Fruit fly (Drosophila melanogaster) whole organism, embryonic: ENCODE data around the gene CG6733.

Experiments used
- Antp ChIP-seq: fragments of 200-800 bp; sonication (Bioruptor generic); optimal IDR thresholded peaks from 3 replicates; lab custom pipeline; 2016; ENCODE audit warnings: missing biosample characterization, missing genetic modification characterization
- Atf-2 ChIP-seq: fragments of 200-800 bp; sonication (Bioruptor generic); optimal IDR thresholded peaks from 2 replicates; lab custom pipeline; 2016; ENCODE audit warnings: missing biosample characterization, missing genetic modification characterization
- Bgb ChIP-seq: fragments of 200-800 bp; sonication (Bioruptor generic); IDR thresholded peaks from 2 replicates; pipeline ENCODE4 v1.3.6; 2022; ENCODE audit warnings: missing biosample characterization, missing genetic modification characterization; ENCODE audit not compliant: partially characterized antibody
- CG10267 ChIP-seq: fragments of 200-800 bp; sonication (Bioruptor generic); optimal IDR thresholded peaks from 2 replicates; lab custom pipeline; 2018; ENCODE audit warnings: missing biosample characterization, mild to moderate bottlenecking, missing genetic modification characterization, moderate library complexity
- CG12219 ChIP-seq: fragments of 200-800 bp; sonication (Bioruptor generic); optimal IDR thresholded peaks from 3 replicates; lab custom pipeline; 2018; ENCODE audit warnings: missing biosample characterization, mild to moderate bottlenecking, missing genetic modification characterization
- CG12769 ChIP-seq: fragments of 200-800 bp; sonication (Bioruptor generic); optimal IDR thresholded peaks from 2 replicates; lab custom pipeline; 2019; ENCODE audit warnings: missing biosample characterization, mild to moderate bottlenecking, missing genetic modification characterization, moderate library complexity
- CG13287 ChIP-seq: fragments of 200-800 bp; sonication (Bioruptor generic); IDR thresholded peaks from 2 replicates; pipeline ENCODE4 v1.3.6; 2022; ENCODE audit warnings: missing biosample characterization, missing genetic modification characterization; ENCODE audit not compliant: partially characterized antibody
- CG14050 ChIP-seq: fragments of 200-800 bp; sonication (Bioruptor generic); IDR thresholded peaks from 3 replicates; pipeline ENCODE4 v1.3.6; 2022; ENCODE audit warnings: missing biosample characterization, missing genetic modification characterization
- CG14667 ChIP-seq: fragments of 200-800 bp; sonication (Bioruptor generic); IDR thresholded peaks from 2 replicates; pipeline ENCODE4 v1.3.6; 2022; ENCODE audit warnings: missing biosample characterization, missing genetic modification characterization
- CG15601 ChIP-seq: fragments of 200-800 bp; sonication (Bioruptor generic); optimal IDR thresholded peaks from 3 replicates; lab custom pipeline; 2019; ENCODE audit warnings: missing biosample characterization, mild to moderate bottlenecking, missing genetic modification characterization, moderate library complexity
- CG15696 ChIP-seq: fragments of 200-800 bp; sonication (Bioruptor generic); optimal IDR thresholded peaks from 2 replicates; lab custom pipeline; 2019; ENCODE audit warnings: missing biosample characterization, mild to moderate bottlenecking, missing genetic modification characterization, moderate library complexity
- CG1603 ChIP-seq: fragments of 200-800 bp; sonication (Bioruptor generic); optimal IDR thresholded peaks from 2 replicates; lab custom pipeline; 2019; ENCODE audit warnings: missing biosample characterization, mild to moderate bottlenecking, missing genetic modification characterization, moderate library complexity
- CG16815 ChIP-seq: fragments of 200-800 bp; sonication (Bioruptor generic); optimal IDR thresholded peaks from 3 replicates; lab custom pipeline; 2017; ENCODE audit warnings: missing biosample characterization, mild to moderate bottlenecking, missing genetic modification characterization
- CG17568 ChIP-seq: fragments of 200-800 bp; sonication (Bioruptor generic); optimal IDR thresholded peaks from 2 replicates; lab custom pipeline; 2018; ENCODE audit warnings: missing biosample characterization, mild to moderate bottlenecking, missing genetic modification characterization, moderate library complexity
- CG17802 ChIP-seq: fragments of 200-800 bp; sonication (Bioruptor generic); optimal IDR thresholded peaks from 2 replicates; lab custom pipeline; 2018; ENCODE audit warnings: missing biosample characterization, mild to moderate bottlenecking, missing genetic modification characterization, moderate library complexity
- CG2202 ChIP-seq: fragments of 200-800 bp; sonication (Bioruptor generic); optimal IDR thresholded peaks from 2 replicates; lab custom pipeline; 2018; ENCODE audit warnings: missing biosample characterization, mild to moderate bottlenecking, missing genetic modification characterization
- CG34224 ChIP-seq: fragments of 200-800 bp; sonication (Bioruptor generic); IDR thresholded peaks from 3 replicates; pipeline ENCODE4 v1.3.6; 2022; ENCODE audit warnings: missing biosample characterization, missing genetic modification characterization; ENCODE audit not compliant: partially characterized antibody
- CG4404 ChIP-seq: fragments of 200-800 bp; sonication (Bioruptor generic); IDR thresholded peaks from 2 replicates; pipeline ENCODE4 v1.3.6; 2022; ENCODE audit warnings: missing biosample characterization, missing genetic modification characterization
- CG7839 ChIP-seq: fragments of 200-800 bp; sonication (Bioruptor generic); optimal IDR thresholded peaks from 3 replicates; lab custom pipeline; 2018; ENCODE audit warnings: missing biosample characterization, mild to moderate bottlenecking, missing genetic modification characterization, moderate library complexity
- CG8089 ChIP-seq: fragments of 200-800 bp; sonication (Bioruptor generic); optimal IDR thresholded peaks from 3 replicates; lab custom pipeline; 2016; ENCODE audit warnings: missing biosample characterization, missing genetic modification characterization
- CG8388 ChIP-seq: fragments of 200-800 bp; sonication (Bioruptor generic); optimal IDR thresholded peaks from 2 replicates; lab custom pipeline; 2019; ENCODE audit warnings: missing biosample characterization, mild to moderate bottlenecking, missing genetic modification characterization, moderate library complexity
- Deaf1 ChIP-seq: fragments of 200-800 bp; optimal IDR thresholded peaks from 3 replicates; lab custom pipeline; 2019; ENCODE audit warnings: missing biosample characterization, mild to moderate bottlenecking, missing genetic modification characterization, moderate library complexity
- Gsc ChIP-seq: fragments of 200-800 bp; sonication (Bioruptor generic); IDR thresholded peaks from 2 replicates; pipeline ENCODE4 v1.3.6; 2022; ENCODE audit warnings: missing biosample characterization, missing genetic modification characterization
- HLHmδ ChIP-seq: fragments of 200-800 bp; sonication (Bioruptor generic); optimal IDR thresholded peaks from 2 replicates; lab custom pipeline; 2018; ENCODE audit warnings: missing biosample characterization, mild to moderate bottlenecking, missing genetic modification characterization, moderate library complexity
- Lpt ChIP-seq: fragments of >200 bp; optimal IDR thresholded peaks from 2 replicates; lab custom pipeline; 2018; ENCODE audit warnings: missing biosample characterization, missing genetic modification characterization
- Mad ChIP-seq: fragments of 200-800 bp; sonication (Bioruptor generic); optimal IDR thresholded peaks from 2 replicates; lab custom pipeline; 2016; ENCODE audit warnings: missing biosample characterization, missing genetic modification characterization
- Meics ChIP-seq: fragments of 200-800 bp; sonication (Bioruptor generic); optimal IDR thresholded peaks from 2 replicates; lab custom pipeline; 2017; ENCODE audit warnings: missing biosample characterization, mild to moderate bottlenecking, missing genetic modification characterization
- Mes4 ChIP-seq: fragments of 200-800 bp; sonication (Bioruptor generic); optimal IDR thresholded peaks from 2 replicates; lab custom pipeline; 2016; ENCODE audit warnings: missing biosample characterization, missing genetic modification characterization
- Oli ChIP-seq: fragments of 200-800 bp; sonication (Bioruptor generic); optimal IDR thresholded peaks from 2 replicates; lab custom pipeline; 2018; ENCODE audit warnings: missing biosample characterization, mild to moderate bottlenecking, missing genetic modification characterization, moderate library complexity
- Opbp ChIP-seq: fragments of 200-800 bp; sonication (Bioruptor generic); IDR thresholded peaks from 3 replicates; pipeline ENCODE4 v1.3.6; 2022; ENCODE audit warnings: missing biosample characterization, missing genetic modification characterization; ENCODE audit not compliant: partially characterized antibody
- Ptx1 ChIP-seq: fragments of 200-800 bp; sonication (Bioruptor generic); IDR thresholded peaks from 2 replicates; pipeline ENCODE4 v1.3.6; 2022; ENCODE audit warnings: missing biosample characterization, missing genetic modification characterization
- Side ChIP-seq: fragments of 200-800 bp; sonication (Bioruptor generic); optimal IDR thresholded peaks from 2 replicates; lab custom pipeline; 2016; ENCODE audit warnings: missing biosample characterization, missing genetic modification characterization
- TFAM ChIP-seq: fragments of 200-800 bp; sonication (Bioruptor generic); optimal IDR thresholded peaks from 2 replicates; lab custom pipeline; 2017; ENCODE audit warnings: missing biosample characterization, missing genetic modification characterization, inconsistent platforms
- chinmo ChIP-seq: fragments of 200-800 bp; sonication (Bioruptor generic); IDR thresholded peaks from 4 replicates; pipeline ENCODE4 v1.3.6; 2022; ENCODE audit warnings: missing biosample characterization, missing genetic modification characterization; ENCODE audit not compliant: partially characterized antibody
- crp ChIP-seq, 2 experiments: fragments of 200-800 bp; sonication (Bioruptor generic); optimal IDR thresholded peaks; 2 replicates in 1 of 2; 3 replicates in 1 of 2; lab custom pipeline; 2017; ENCODE audit warnings: missing biosample characterization in 2 of 2, missing genetic modification characterization in 2 of 2, mild to moderate bottlenecking in 1 of 2, moderate library complexity in 1 of 2
- dati ChIP-seq: fragments of 200-800 bp; sonication (Bioruptor generic); IDR thresholded peaks from 2 replicates; pipeline ENCODE4 v1.3.6; 2022; ENCODE audit warnings: missing biosample characterization, missing genetic modification characterization
- gro ChIP-seq: fragments of 200-800 bp; sonication (Bioruptor generic); optimal IDR thresholded peaks from 2 replicates; lab custom pipeline; 2016; ENCODE audit warnings: missing biosample characterization, missing genetic modification characterization
- hb ChIP-seq: fragments of 200-800 bp; sonication (Bioruptor generic); IDR thresholded peaks from 3 replicates; pipeline ENCODE4 v1.3.6; 2022; ENCODE audit warnings: missing biosample characterization, missing genetic modification characterization; ENCODE audit not compliant: partially characterized antibody
- hth ChIP-seq: fragments of >200 bp; optimal IDR thresholded peaks from 2 replicates; lab custom pipeline; 2017; ENCODE audit warnings: inconsistent platforms
- ind ChIP-seq: fragments of 200-800 bp; sonication (Bioruptor generic); optimal IDR thresholded peaks from 3 replicates; lab custom pipeline; 2016; ENCODE audit warnings: missing biosample characterization, missing genetic modification characterization
- insv ChIP-seq, 2 experiments: fragments of 200-800 bp; sonication (Bioruptor generic); optimal IDR thresholded peaks; 3 replicates each; lab custom pipeline; 2016 to 2018; ENCODE audit warnings: missing biosample characterization in 2 of 2, missing genetic modification characterization in 2 of 2
- inv ChIP-seq: fragments of 200-800 bp; sonication (Bioruptor generic); IDR thresholded peaks from 2 replicates; pipeline ENCODE4 v1.3.6; 2022; ENCODE audit warnings: missing biosample characterization, missing genetic modification characterization; ENCODE audit not compliant: partially characterized antibody
- nerfin-2 ChIP-seq: fragments of 200-800 bp; sonication (Bioruptor generic); IDR thresholded peaks from 2 replicates; pipeline ENCODE4 v1.3.6; 2022; ENCODE audit warnings: missing biosample characterization, missing genetic modification characterization; ENCODE audit not compliant: partially characterized antibody
- pho ChIP-seq: fragments of 200-800 bp; sonication (Bioruptor generic); optimal IDR thresholded peaks from 2 replicates; lab custom pipeline; 2016; ENCODE audit warnings: missing biosample characterization, missing genetic modification characterization
- pum ChIP-seq: fragments of 200-800 bp; sonication (Bioruptor generic); optimal IDR thresholded peaks from 2 replicates; lab custom pipeline; 2016; ENCODE audit warnings: missing biosample characterization, missing genetic modification characterization
- sc ChIP-seq, 3 experiments: fragments of >200 bp in 2 of 3; fragments of 200-800 bp in 1 of 3; sonication (Bioruptor generic) in 1 of 3; optimal IDR thresholded peaks; 2 replicates in 2 of 3; 3 replicates in 1 of 3; lab custom pipeline; 2017; ENCODE audit warnings: mild to moderate bottlenecking in 1 of 3, missing biosample characterization in 1 of 3, missing genetic modification characterization in 1 of 3, missing genetic modification reagents in 1 of 3
- unpg ChIP-seq: fragments of 200-800 bp; sonication (Bioruptor generic); optimal IDR thresholded peaks from 3 replicates; lab custom pipeline; 2018; ENCODE audit warnings: missing biosample characterization, mild to moderate bottlenecking, missing genetic modification characterization, moderate library complexity
- vvl ChIP-seq: fragments of 200-800 bp; sonication (Bioruptor generic); IDR thresholded peaks from 2 replicates; pipeline ENCODE4 v1.3.6; 2022; ENCODE audit warnings: missing biosample characterization, missing genetic modification characterization
- wdn ChIP-seq: fragments of 200-800 bp; sonication (Bioruptor generic); IDR thresholded peaks from 2 replicates; pipeline ENCODE4 v1.3.6; 2022; ENCODE audit warnings: missing biosample characterization, missing genetic modification characterization

Gene CG6733

dm6 chr3R:23053936-23054335 lies 43.6 kb upstream of the CG6733 start, which contains the start of gene p53 (continued):
- TF ChIP-seq Bgb (GFP tag; lab: Robert Waterston, UW) (peak; percentile 76), gro (GFP tag; lab: Kevin White, UChicago) (peak; percentile 81), vvl (GFP tag; lab: Robert Waterston, UW) (peak; percentile 79), TFAM (no peak), HLHmδ (GFP tag; lab: Kevin White, UChicago) (peak; percentile 91), CG8388 (GFP tag; lab: Kevin White, UChicago) (peak; percentile 55), CG15601 (peak; percentile 67), CG12769 (tag; lab: Kevin White, UChicago) (no peak), CG34224 (GFP tag; lab: Robert Waterston, UW) (peak; percentile 54), CG15696 (tag; lab: Kevin White, UChicago) (peak; percentile 6), Mad (GFP tag; lab: Kevin White, UChicago) (peak; percentile 77), crp (GFP tag; optimal IDR thresholded peaks at IDR 0.05; lab: Kevin White, UChicago) (peak in 1 of 2 experiments; percentile 26), CG1603 (tag; lab: Kevin White, UChicago) (no peak), sc (optimal IDR thresholded peaks at IDR 0.05; lab: Kevin White, UChicago) (no peak), sc (GFP tag; optimal IDR thresholded peaks at IDR 0.05; lab: Kevin White, UChicago) (peak; percentile 64), pho (GFP tag; lab: Kevin White, UChicago) (peak; percentile 59), unpg (GFP tag; lab: Kevin White, UChicago) (peak; percentile 67), Oli (tag; lab: Kevin White, UChicago) (peak; percentile 46), Gsc (GFP tag; lab: Robert Waterston, UW) (no peak), chinmo (0 out of 4 replicates have a peak, but pooled peaks have one; percentile 48), CG2202 (tag; lab: Kevin White, UChicago) (peak; percentile 60), Ptx1 (GFP tag; lab: Robert Waterston, UW) (peak; percentile 68), CG14050 (GFP tag; lab: Robert Waterston, UW) (peak; percentile 73), Side (GFP tag; lab: Kevin White, UChicago) (peak; percentile 71), CG7839 (tag; lab: Kevin White, UChicago) (peak; percentile 67), CG13287 (peak; percentile 79), Atf-2 (GFP tag; lab: Kevin White, UChicago) (peak; percentile 64), Antp (peak; percentile 13), CG4404 (GFP tag; lab: Robert Waterston, UW) (no peak), Mes4 (GFP tag; lab: Kevin White, UChicago) (peak; percentile 82), CG14667 (GFP tag; lab: Robert Waterston, UW) (0 out of 2 replicates have a peak, but pooled peaks have one; percentile 8), ind (GFP tag; lab: Kevin White, UChicago) (peak; percentile 33), CG10267 (tag; lab: Kevin White, UChicago) (peak; percentile 64), hb (GFP tag; lab: Robert Waterston, UW) (peak; percentile 75; the same call in 2 of the 3 replicates), Opbp (GFP tag; lab: Robert Waterston, UW) (peak; percentile 86), Lpt (GFP tag; lab: Kevin White, UChicago) (no peak), wdn (GFP tag; lab: Robert Waterston, UW) (peak; percentile 49; the same call in 1 of the 2 replicates), CG8089 (GFP tag; lab: Kevin White, UChicago) (peak; percentile 70), inv (GFP tag; lab: Robert Waterston, UW) (peak; percentile 67), CG12219 (peak; percentile 74), dati (GFP tag; lab: Robert Waterston, UW) (peak; percentile 48; the same call in 1 of the 2 replicates), pum (GFP tag; lab: Kevin White, UChicago) (peak; percentile 40), CG17802 (peak; percentile 80), Meics (peak; percentile 91), Deaf1 (peak; percentile 28), CG17568 (GFP tag; lab: Kevin White, UChicago) (no peak), nerfin-2 (GFP tag; lab: Robert Waterston, UW) (peak; percentile 40; the same call in 1 of the 2 replicates), CG16815 (GFP tag; lab: Kevin White, UChicago) (peak; percentile 19), insv (GFP tag; optimal IDR thresholded peaks at IDR 0.05; lab: Kevin White, UChicago) (peak in 1 of 2 experiments; percentile 48), hth (lab: Kevin White, UChicago) (no peak)
